Worm (Caenorhabditis elegans) whole organism, L1 larva: Measurements from ENCODE around the gene K04F1.9.
A peak's percentile ranks its signal among the peaks of the same experiment; 100 is the strongest.

Experiments used
- Y116A8C.19 ChIP-seq: sonication (generic microtip); optimal IDR thresholded peaks from 2 replicates; lab custom pipeline; 2016; ENCODE audit warnings: missing compliant biosample characterization, missing genetic modification characterization, borderline replicate concordance
- ama-1 ChIP-seq: fragments of 150-350 bp; optimal IDR thresholded peaks from 2 replicates; lab custom pipeline; 2014
- blmp-1 ChIP-seq: fragments of 150-350 bp; optimal IDR thresholded peaks from 2 replicates; lab custom pipeline; 2014; ENCODE audit warnings: missing biosample characterization, missing genetic modification characterization
- ceh-63 ChIP-seq: fragments of 200-800 bp; sonication (Bioruptor generic); optimal IDR thresholded peaks from 2 replicates; lab custom pipeline; 2018; ENCODE audit warnings: mild to moderate bottlenecking, missing genetic modification characterization, missing compliant biosample characterization
- ceh-82 ChIP-seq, 3 experiments: fragments of 150-350 bp in 1 of 3; sonication (generic microtip) in 2 of 3; optimal IDR thresholded peaks; 2 replicates each; lab custom pipeline; 2014 to 2017; ENCODE audit warnings: missing biosample characterization in 3 of 3, missing genetic modification characterization in 3 of 3
- ceh-88 ChIP-seq: fragments of 200-800 bp; sonication (Bioruptor generic); IDR thresholded peaks from 2 replicates; pipeline ENCODE4 v1.3.6; 2022; ENCODE audit warnings: missing genetic modification characterization, missing compliant biosample characterization
- dsc-1 ChIP-seq: sonication (generic microtip); optimal IDR thresholded peaks from 2 replicates; lab custom pipeline; 2016; ENCODE audit warnings: mild to moderate bottlenecking, missing genetic modification characterization, missing compliant biosample characterization
- elt-3 ChIP-seq, 6 experiments: fragments of 150-350 bp in 1 of 6; sonication (generic microtip); optimal IDR thresholded peaks; 2 replicates each; lab custom pipeline; 2017 to 2018; ENCODE audit warnings: missing biosample characterization in 6 of 6, missing genetic modification characterization in 6 of 6, inconsistent platforms in 1 of 6
- fkh-10 ChIP-seq: sonication (generic microtip); optimal IDR thresholded peaks from 2 replicates; lab custom pipeline; 2017; ENCODE audit warnings: missing biosample characterization, missing genetic modification reagents, missing genetic modification characterization
- fkh-8 ChIP-seq: sonication (generic microtip); optimal IDR thresholded peaks from 2 replicates; lab custom pipeline; 2016; ENCODE audit warnings: mild to moderate bottlenecking, missing genetic modification characterization, missing compliant biosample characterization
- hlh-4 ChIP-seq: sonication (generic microtip); optimal IDR thresholded peaks from 2 replicates; lab custom pipeline; 2016; ENCODE audit warnings: mild to moderate bottlenecking, missing genetic modification characterization, missing compliant biosample characterization
- hpl-2 ChIP-seq: fragments of 150-350 bp; optimal IDR thresholded peaks from 2 replicates; lab custom pipeline; 2014; ENCODE audit warnings: missing biosample characterization, missing genetic modification reagents, missing genetic modification characterization
- lin-13 ChIP-seq: fragments of 150-350 bp; optimal IDR thresholded peaks from 2 replicates; lab custom pipeline; 2014; ENCODE audit warnings: missing biosample characterization, missing genetic modification reagents, missing genetic modification characterization
- lin-14 ChIP-seq: fragments of 200-800 bp; sonication (Bioruptor generic); optimal IDR thresholded peaks from 2 replicates; lab custom pipeline; 2018; ENCODE audit warnings: mild to moderate bottlenecking, missing genetic modification characterization, moderate library complexity, missing compliant biosample characterization
- lin-15B ChIP-seq: fragments of 150-350 bp; sonication (generic microtip); optimal IDR thresholded peaks from 3 replicates; lab custom pipeline; 2014; ENCODE audit warnings: missing biosample characterization, missing genetic modification characterization
- lin-35 ChIP-seq, 2 experiments: fragments of 150-350 bp; optimal IDR thresholded peaks; 2 replicates each; lab custom pipeline; 2014; ENCODE audit warnings: missing biosample characterization in 2 of 2, missing genetic modification characterization in 2 of 2, missing genetic modification reagents in 2 of 2
- lin-39 ChIP-seq: fragments of 150-350 bp; optimal IDR thresholded peaks from 2 replicates; lab custom pipeline; 2014; ENCODE audit warnings: missing biosample characterization, missing genetic modification reagents, missing genetic modification characterization
- mab-9 ChIP-seq: fragments of 200-800 bp; sonication (Bioruptor generic); IDR thresholded peaks from 2 replicates; pipeline ENCODE4 v1.3.6; 2022; ENCODE audit warnings: missing genetic modification reagents, missing genetic modification characterization, missing compliant biosample characterization
- mep-1 ChIP-seq: fragments of 150-350 bp; optimal IDR thresholded peaks from 2 replicates; lab custom pipeline; 2014; ENCODE audit warnings: missing biosample characterization, missing genetic modification characterization
- nhr-20 ChIP-seq: sonication (generic microtip); optimal IDR thresholded peaks from 2 replicates; lab custom pipeline; 2016; ENCODE audit warnings: mild to moderate bottlenecking, missing genetic modification characterization, missing compliant biosample characterization
- nhr-237 ChIP-seq: fragments of 150-350 bp; optimal IDR thresholded peaks from 2 replicates; lab custom pipeline; 2014; ENCODE audit warnings: missing biosample characterization, missing genetic modification characterization
- nhr-71 ChIP-seq: sonication (generic microtip); optimal IDR thresholded peaks from 2 replicates; lab custom pipeline; 2016; ENCODE audit warnings: mild to moderate bottlenecking, missing genetic modification characterization, moderate library complexity, missing compliant biosample characterization
- nhr-76 ChIP-seq: sonication (generic microtip); optimal IDR thresholded peaks from 2 replicates; lab custom pipeline; 2017; ENCODE audit warnings: missing biosample characterization, missing genetic modification characterization
- nhr-77 ChIP-seq: fragments of 150-350 bp; optimal IDR thresholded peaks from 2 replicates; lab custom pipeline; 2014; ENCODE audit warnings: missing biosample characterization, missing genetic modification characterization
- nhr-84 ChIP-seq: sonication (generic microtip); optimal IDR thresholded peaks from 2 replicates; lab custom pipeline; 2017; ENCODE audit warnings: missing biosample characterization, missing genetic modification characterization
- nhr-85 ChIP-seq: sonication (generic microtip); peaks from one replicate; lab custom pipeline; 2016; ENCODE audit warnings: missing genetic modification characterization, inconsistent platforms, missing compliant biosample characterization
- nhr-90 ChIP-seq: sonication (generic microtip); optimal IDR thresholded peaks from 2 replicates; lab custom pipeline; 2016; ENCODE audit warnings: mild to moderate bottlenecking, missing genetic modification characterization, missing compliant biosample characterization; ENCODE audit not compliant: poor library complexity
- pag-3 ChIP-seq: sonication (generic microtip); optimal IDR thresholded peaks from 2 replicates; lab custom pipeline; 2017; ENCODE audit warnings: missing genetic modification characterization, mild to moderate bottlenecking, missing compliant biosample characterization, antibody characterized with exemption, borderline replicate concordance; ENCODE audit not compliant: insufficient read depth
- rnt-1 ChIP-seq: sonication (generic microtip); optimal IDR thresholded peaks from 2 replicates; lab custom pipeline; 2016; ENCODE audit warnings: mild to moderate bottlenecking, missing genetic modification characterization, moderate library complexity, missing compliant biosample characterization
- snpc-4 ChIP-seq: fragments of 150-350 bp; optimal IDR thresholded peaks from 2 replicates; lab custom pipeline; 2014; ENCODE audit warnings: missing biosample characterization, missing genetic modification characterization
- snu-23 ChIP-seq: sonication (generic microtip); optimal IDR thresholded peaks from 2 replicates; lab custom pipeline; 2016; ENCODE audit warnings: missing genetic modification characterization, missing compliant biosample characterization
- sox-4 ChIP-seq: sonication (generic microtip); optimal IDR thresholded peaks from 2 replicates; lab custom pipeline; 2016; ENCODE audit warnings: missing genetic modification characterization, missing compliant biosample characterization
- sup-37 ChIP-seq: fragments of 200-800 bp; sonication (Bioruptor generic); optimal IDR thresholded peaks from 2 replicates; lab custom pipeline; 2018; ENCODE audit warnings: mild to moderate bottlenecking, missing genetic modification characterization, missing compliant biosample characterization
- tbx-2 ChIP-seq: sonication (generic microtip); optimal IDR thresholded peaks from 2 replicates; lab custom pipeline; 2016; ENCODE audit warnings: missing genetic modification characterization, missing compliant biosample characterization
- unc-62 ChIP-seq: fragments of 150-350 bp; optimal IDR thresholded peaks from 2 replicates; lab custom pipeline; 2014; ENCODE audit warnings: missing biosample characterization, missing genetic modification reagents, missing genetic modification characterization
- unc-98 ChIP-seq: fragments of 200-800 bp; sonication (Bioruptor generic); IDR thresholded peaks from 2 replicates; pipeline ENCODE4 v1.3.6; 2022; ENCODE audit warnings: missing genetic modification characterization, missing compliant biosample characterization
- zip-4 ChIP-seq: fragments of 200-800 bp; sonication (Bioruptor generic); optimal IDR thresholded peaks from 2 replicates; lab custom pipeline; 2018; ENCODE audit warnings: mild to moderate bottlenecking, missing genetic modification characterization, moderate library complexity, missing compliant biosample characterization
- ztf-11 ChIP-seq, 2 experiments: sonication (generic microtip); optimal IDR thresholded peaks; 2 replicates each; lab custom pipeline; 2016 to 2017; ENCODE audit warnings: missing genetic modification characterization in 2 of 2, missing biosample characterization in 1 of 2, missing compliant biosample characterization in 1 of 2
- ztf-4 ChIP-seq: fragments of 150-350 bp; optimal IDR thresholded peaks from 2 replicates; lab custom pipeline; 2014; ENCODE audit warnings: missing biosample characterization, missing genetic modification characterization

Gene K04F1.9

ce11 chrV:1627269-1627668 is 37.8 kb upstream of the K04F1.9 start (continued):
- TF ChIP-seq ama-1 (lab: Kevin White, UChicago) = no peak
- TF ChIP-seq tbx-2 (tag; lab: Kevin White, UChicago) = peak; percentile 45
- no peak for TF ChIP-seq unc-62 (GFP tag; lab: Kevin White, UChicago)
- no peak for TF ChIP-seq nhr-84
- peak; percentile 53 for TF ChIP-seq ztf-4 (tag; lab: Kevin White, UChicago)
- TF ChIP-seq lin-15B (tag; lab: Kevin White, UChicago) = no peak
- no peak for TF ChIP-seq ztf-11 (tag; optimal IDR thresholded peaks at IDR 0.05; lab: Kevin White, UChicago)
- TF ChIP-seq, all 84 proteins: peak for 24

- no peak for TF ChIP-seq hlh-4 (tag; lab: Kevin White, UChicago)
- TF ChIP-seq snpc-4 = no peak
- TF ChIP-seq nhr-76 (tag; lab: Kevin White, UChicago) = no peak
- TF ChIP-seq tbx-2 (tag; lab: Kevin White, UChicago) = no peak
- no peak for TF ChIP-seq lin-13 (GFP tag; lab: Kevin White, UChicago)
- TF ChIP-seq lin-35 (GFP tag; optimal IDR thresholded peaks at IDR 0.05; lab: Kevin White, UChicago) = peak in 1 of 2 experiments; percentile 6
- TF ChIP-seq mep-1 (tag; lab: Kevin White, UChicago) = no peak
- no peak for TF ChIP-seq pag-3 (tag; lab: Kevin White, UChicago)
- no peak for TF ChIP-seq rnt-1 (tag; lab: Kevin White, UChicago)
- TF ChIP-seq nhr-20 (tag; lab: Kevin White, UChicago) = peak; percentile 54
- no peak for TF ChIP-seq zip-4
- peak; percentile 18 for TF ChIP-seq blmp-1
- peak; percentile 96 for TF ChIP-seq nhr-77 (tag; lab: Kevin White, UChicago)
- no peak for TF ChIP-seq elt-3 (tag; optimal IDR thresholded peaks at IDR 0.05; lab: Kevin White, UChicago)
- TF ChIP-seq snu-23 (GFP tag; lab: Kevin White, UChicago) = peak; percentile 29
- no peak for TF ChIP-seq nhr-237 (tag; lab: Kevin White, UChicago)
- peak; percentile 31 for TF ChIP-seq nhr-71
- no peak for TF ChIP-seq dsc-1 (tag; lab: Kevin White, UChicago)
- peak; percentile 63 for TF ChIP-seq nhr-85 (tag; lab: Kevin White, UChicago)
- no peak for TF ChIP-seq hpl-2 (GFP tag; lab: Kevin White, UChicago)
Measured at ce11 chrV:1629329-1629728, 35.7 kb upstream of the K04F1.9 start, which contains the start of gene nhr-238. nhr-238 (minus strand) TSS chrV:1629432.

- TF ChIP-seq ztf-4 (tag; lab: Kevin White, UChicago) (no peak), ceh-63 (no peak), nhr-84 (no peak), ceh-88 (GFP tag; lab: Robert Waterston, UW) (no peak), fkh-8 (no peak), nhr-90 (tag; lab: Kevin White, UChicago) (no peak), lin-14 (GFP tag; lab: Kevin White, UChicago) (no peak), Y116A8C.19 (tag; lab: Kevin White, UChicago) (no peak), elt-3 (tag; optimal IDR thresholded peaks at IDR 0.05; lab: Kevin White, UChicago) (no peak), fkh-10 (GFP tag; lab: Kevin White, UChicago) (no peak), unc-98 (GFP tag; lab: Robert Waterston, UW) (no peak), sox-4 (tag; lab: Kevin White, UChicago) (no peak), ceh-82 (tag; optimal IDR thresholded peaks at IDR 0.05; lab: Kevin White, UChicago) (no peak), lin-39 (tag; lab: Kevin White, UChicago) (no peak), mab-9 (GFP tag; lab: Robert Waterston, UW) (no peak), sup-37 (no peak), pag-3 (tag; lab: Kevin White, UChicago) (no peak)
Measured at ce11 chrV:1631148-1631547, 33.9 kb upstream of the K04F1.9 start, which contains the start of gene Y46H3D.8. Y46H3D.8 (minus strand) TSS chrV:1631248.
